Worm (Caenorhabditis elegans) whole organism, young adult: ENCODE results near the gene che-11.
A peak's percentile ranks its signal among the peaks of the same experiment; 100 is the strongest.

Experiments used
- F22D6.2 ChIP-seq: sonication (generic microtip); optimal IDR thresholded peaks from 2 replicates; lab custom pipeline; 2016; ENCODE audit warnings: mild to moderate bottlenecking, missing genetic modification characterization, missing compliant biosample characterization
- F33H1.4 ChIP-seq: fragments of 200-800 bp; sonication (Bioruptor generic); IDR thresholded peaks from 2 replicates; pipeline ENCODE4 v1.3.6; 2022; ENCODE audit warnings: missing genetic modification reagents, missing genetic modification characterization, missing compliant biosample characterization
- F39B2.1 ChIP-seq: fragments of 200-800 bp; sonication (Bioruptor generic); IDR thresholded peaks from 2 replicates; pipeline ENCODE4 v1.3.6; 2022; ENCODE audit warnings: missing genetic modification reagents, missing genetic modification characterization, missing compliant biosample characterization
- K11D2.4 ChIP-seq: fragments of 200-800 bp; sonication (Bioruptor generic); IDR thresholded peaks from 2 replicates; pipeline ENCODE4 v1.3.6; 2022; ENCODE audit warnings: missing genetic modification reagents, missing genetic modification characterization, missing compliant biosample characterization
- T26A5.8 ChIP-seq: sonication (generic microtip); optimal IDR thresholded peaks from 2 replicates; lab custom pipeline; 2016; ENCODE audit warnings: missing genetic modification characterization, missing compliant biosample characterization
- aptf-2 ChIP-seq: fragments of 200-800 bp; sonication (Bioruptor generic); conservative IDR thresholded peaks from 2 replicates; pipeline ENCODE4 v1.3.6; 2022; ENCODE audit warnings: missing genetic modification reagents, missing genetic modification characterization, missing compliant biosample characterization
- attf-3 ChIP-seq: fragments of 200-800 bp; sonication (Bioruptor generic); conservative IDR thresholded peaks from 2 replicates; pipeline ENCODE4 v1.3.6; 2022; ENCODE audit warnings: missing genetic modification reagents, missing genetic modification characterization, missing compliant biosample characterization
- ccch-3 ChIP-seq: fragments of 200-800 bp; sonication (Bioruptor generic); optimal IDR thresholded peaks from 2 replicates; lab custom pipeline; 2018; ENCODE audit warnings: mild to moderate bottlenecking, missing genetic modification characterization, missing compliant biosample characterization
- cebp-1 ChIP-seq, 2 experiments: fragments of 200-800 bp in 1 of 2; sonication (Bioruptor generic) in 1 of 2; sonication (generic microtip) in 1 of 2; IDR thresholded peaks in 1 of 2; optimal IDR thresholded peaks in 1 of 2; 2 replicates each; pipeline versions ENCODE4 v1.3.6 to Lab custom; 2017 to 2022; ENCODE audit warnings: missing compliant biosample characterization in 2 of 2, missing genetic modification characterization in 2 of 2, mild to moderate bottlenecking in 1 of 2, missing genetic modification reagents in 1 of 2, moderate library complexity in 1 of 2
- cebp-2 ChIP-seq: fragments of 200-800 bp; sonication (Bioruptor generic); IDR thresholded peaks from 2 replicates; pipeline ENCODE4 v1.3.6; 2022; ENCODE audit warnings: missing genetic modification characterization, missing compliant biosample characterization
- ceh-40 ChIP-seq: fragments of 200-800 bp; sonication (Bioruptor generic); IDR thresholded peaks from 2 replicates; pipeline ENCODE4 v1.3.6; 2022; ENCODE audit warnings: missing genetic modification characterization, missing compliant biosample characterization
- egl-18 ChIP-seq: fragments of 200-800 bp; sonication (Bioruptor generic); IDR thresholded peaks from 2 replicates; pipeline ENCODE4 v1.3.6; 2022; ENCODE audit warnings: missing genetic modification reagents, missing genetic modification characterization, missing compliant biosample characterization
- hlh-26 ChIP-seq: fragments of 200-800 bp; sonication (Bioruptor generic); conservative IDR thresholded peaks from 2 replicates; pipeline ENCODE4 v1.3.6; 2022; ENCODE audit warnings: missing genetic modification reagents, missing genetic modification characterization, missing compliant biosample characterization
- hsf-1 ChIP-seq: fragments of 200-800 bp; sonication (Bioruptor generic); IDR thresholded peaks from 2 replicates; pipeline ENCODE4 v1.3.6; 2022; ENCODE audit warnings: missing genetic modification reagents, missing genetic modification characterization, missing compliant biosample characterization
- lin-54 ChIP-seq: fragments of 200-800 bp; sonication (Bioruptor generic); optimal IDR thresholded peaks from 2 replicates; lab custom pipeline; 2018; ENCODE audit warnings: mild to moderate bottlenecking, missing genetic modification characterization, missing compliant biosample characterization
- lsy-27 ChIP-seq: sonication (generic microtip); optimal IDR thresholded peaks from 2 replicates; lab custom pipeline; 2017; ENCODE audit warnings: missing genetic modification characterization, mild to moderate bottlenecking, missing compliant biosample characterization, antibody characterized with exemption, missing genotype, borderline replicate concordance; ENCODE audit not compliant: insufficient read depth
- madf-10 ChIP-seq: sonication (generic microtip); optimal IDR thresholded peaks from 2 replicates; lab custom pipeline; 2016; ENCODE audit warnings: mild to moderate bottlenecking, missing genetic modification characterization, missing compliant biosample characterization
- mxl-1 ChIP-seq: sonication (generic microtip); optimal IDR thresholded peaks from 2 replicates; lab custom pipeline; 2016; ENCODE audit warnings: missing genetic modification characterization, missing compliant biosample characterization
- nfya-1 ChIP-seq: sonication (generic microtip); optimal IDR thresholded peaks from 2 replicates; lab custom pipeline; 2017; ENCODE audit warnings: antibody characterized with exemption, missing compliant biosample characterization, missing genetic modification characterization, borderline replicate concordance; ENCODE audit not compliant: insufficient read depth
- nfyb-1 ChIP-seq: fragments of 200-800 bp; sonication (Bioruptor generic); IDR thresholded peaks from 2 replicates; pipeline ENCODE4 v1.3.6; 2022; ENCODE audit warnings: missing genetic modification reagents, missing genetic modification characterization, missing compliant biosample characterization
- nhr-179 ChIP-seq: sonication (generic microtip); optimal IDR thresholded peaks from 2 replicates; lab custom pipeline; 2016; ENCODE audit warnings: mild to moderate bottlenecking, missing genetic modification characterization, missing compliant biosample characterization
- nhr-80 ChIP-seq: sonication (generic microtip); optimal IDR thresholded peaks from 2 replicates; lab custom pipeline; 2016; ENCODE audit warnings: missing genetic modification characterization, missing compliant biosample characterization
- sdz-38 ChIP-seq: sonication (generic microtip); optimal IDR thresholded peaks from 2 replicates; lab custom pipeline; 2016; ENCODE audit warnings: missing genotype, missing genetic modification characterization, missing compliant biosample characterization
- sea-2 ChIP-seq: fragments of 200-800 bp; sonication (Bioruptor generic); IDR thresholded peaks from 2 replicates; pipeline ENCODE4 v1.3.6; 2022; ENCODE audit warnings: missing genetic modification characterization, missing compliant biosample characterization
- snpc-1.1 ChIP-seq: sonication (generic microtip); optimal IDR thresholded peaks from 2 replicates; lab custom pipeline; 2017; ENCODE audit warnings: missing genetic modification characterization, mild to moderate bottlenecking, missing compliant biosample characterization, antibody characterized with exemption, moderate library complexity, missing genotype, missing genetic modification reagents; ENCODE audit not compliant: insufficient read depth
- snpc-3.4 ChIP-seq: sonication (generic microtip); optimal IDR thresholded peaks from 2 replicates; lab custom pipeline; 2017; ENCODE audit warnings: missing genetic modification characterization, mild to moderate bottlenecking, missing compliant biosample characterization, antibody characterized with exemption, moderate library complexity, missing genotype, missing genetic modification reagents
- tbp1 ChIP-seq: fragments of 200-800 bp; sonication (Bioruptor generic); optimal IDR thresholded peaks from 2 replicates; lab custom pipeline; 2018; ENCODE audit warnings: mild to moderate bottlenecking, missing genetic modification characterization, missing compliant biosample characterization
- xnd-1 ChIP-seq: sonication (generic microtip); optimal IDR thresholded peaks from 2 replicates; lab custom pipeline; 2016; ENCODE audit warnings: missing genotype, missing genetic modification reagents, missing genetic modification characterization, missing compliant biosample characterization
- zfh-2 ChIP-seq: fragments of 200-800 bp; sonication (Bioruptor generic); conservative IDR thresholded peaks from 2 replicates; pipeline ENCODE4 v1.3.6; 2022; ENCODE audit warnings: missing genetic modification reagents, missing genetic modification characterization, missing compliant biosample characterization

The che-11 gene

DNA sequence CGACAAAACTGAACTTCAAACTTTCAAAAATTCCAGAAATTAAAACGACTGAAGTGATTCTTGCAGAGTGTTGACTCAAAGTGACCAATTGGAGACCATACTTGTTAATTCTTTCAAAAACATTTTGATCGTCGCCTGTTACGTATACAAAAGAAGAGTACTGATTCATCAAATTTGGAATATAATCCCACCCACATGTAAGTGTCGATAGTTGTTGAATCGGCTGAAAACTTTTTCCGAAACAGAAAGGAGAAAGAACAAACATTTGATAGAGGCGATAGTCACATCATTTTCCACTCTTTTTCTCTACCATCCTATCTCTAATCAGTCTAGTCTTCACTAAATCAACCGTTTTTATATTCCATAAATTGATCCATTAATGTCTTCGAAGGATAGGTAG lies 46.6 kb downstream of the che-11 start, which contains the start of gene nhr-153:
Gene nhr-153, plus strand, starts transcription at position 301 of the 400 bp plus-strand sequence.
- no peak for TF ChIP-seq K11D2.4 (GFP tag; lab: Robert Waterston, UW)
- TF ChIP-seq snpc-3.4 (tag; lab: Kevin White, UChicago), result no peak
- no peak for TF ChIP-seq ceh-40 (GFP tag; lab: Robert Waterston, UW)
- no peak for TF ChIP-seq T26A5.8 (tag; lab: Kevin White, UChicago)
- no peak for TF ChIP-seq nfyb-1 (GFP tag; lab: Robert Waterston, UW)
- no peak for TF ChIP-seq F22D6.2 (tag; lab: Kevin White, UChicago)
- no peak for TF ChIP-seq egl-18 (GFP tag; lab: Robert Waterston, UW)
- TF ChIP-seq snpc-1.1, result no peak
- TF ChIP-seq mxl-1, result no peak
- TF ChIP-seq xnd-1 (tag; lab: Kevin White, UChicago), result no peak
- no peak for TF ChIP-seq sea-2
- no peak for TF ChIP-seq zfh-2
- no peak for TF ChIP-seq F33H1.4
- TF ChIP-seq attf-3 (GFP tag; lab: Robert Waterston, UW), result no peak
- TF ChIP-seq lin-54, result no peak
- TF ChIP-seq nfya-1 (tag; lab: Kevin White, UChicago), result no peak
- no peak for TF ChIP-seq aptf-2
- no peak for TF ChIP-seq cebp-2
- no peak for TF ChIP-seq F39B2.1
- no peak for TF ChIP-seq tbp1 (GFP tag; lab: Kevin White, UChicago)
- TF ChIP-seq, all 124 proteins: peak for 0

- TF ChIP-seq cebp-1 (GFP tag; IDR thresholded peaks at IDR 0.05; lab: Robert Waterston, UW) (peak; percentile 91), cebp-1 (tag; optimal IDR thresholded peaks at IDR 0.05; lab: Kevin White, UChicago) (peak; percentile 97), sdz-38 (no peak), nhr-80 (tag; lab: Kevin White, UChicago) (peak; percentile 1), madf-10 (tag; lab: Kevin White, UChicago) (no peak), hlh-26 (GFP tag; lab: Robert Waterston, UW) (no peak), ccch-3 (GFP tag; lab: Kevin White, UChicago) (no peak)
These were observed 49.6 kb downstream of the che-11 start, which contains the start of gene nhr-154 for ce11 chrV:12100794-12101343. TSS of gene nhr-154 (plus strand) at chrV:12101293.

DNA sequence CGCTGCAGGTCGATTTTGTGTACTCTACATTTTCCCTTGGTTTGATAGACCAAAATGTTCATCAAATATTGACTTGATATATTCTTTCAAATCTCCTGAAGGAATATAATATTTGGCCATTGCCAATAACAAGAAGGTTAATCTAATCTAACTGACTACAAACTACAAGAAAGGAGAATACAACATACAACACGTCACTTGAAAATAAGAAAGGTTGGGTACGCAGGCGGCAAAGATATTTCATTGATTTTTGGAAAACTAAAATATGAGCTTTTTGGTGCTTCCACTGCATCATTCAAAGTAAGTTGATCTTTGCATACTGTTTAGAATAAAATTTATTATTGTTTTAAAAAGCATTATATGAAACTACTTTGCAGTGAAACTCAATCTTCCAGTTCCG lies 52.4 kb downstream of the che-11 start, which contains the start of gene nhr-209:
Gene nhr-209, plus strand, starts transcription at position 27 of the 400 bp plus-strand sequence.
- TF ChIP-seq hsf-1 (no peak), nhr-179 (tag; lab: Kevin White, UChicago) (no peak), ccch-3 (GFP tag; lab: Kevin White, UChicago) (no peak)

- TF ChIP-seq lsy-27 (tag; lab: Kevin White, UChicago) (no peak), nhr-80 (tag; lab: Kevin White, UChicago) (peak; percentile 39), K11D2.4 (GFP tag; lab: Robert Waterston, UW) (no peak)
- TF ChIP-seq, all 124 proteins: peak for 1
These were observed 54.6 kb downstream of the che-11 start, which contains the start of gene nhr-207 for ce11 chrV:12095865-12096264. TSS of gene nhr-207 (plus strand) at chrV:12096146.
